Worm (Caenorhabditis elegans) whole organism, L4 larva: ENCODE data around the gene srlf-34.

Source experiments
- F49E8.2 ChIP-seq: sonication (generic microtip); optimal IDR thresholded peaks from 2 replicates; lab custom pipeline; 2016; ENCODE audit warnings: missing compliant biosample characterization, mild to moderate bottlenecking, missing genetic modification characterization, borderline replicate concordance
- T20F7.1 ChIP-seq: fragments of 200-800 bp; sonication (Bioruptor generic); optimal IDR thresholded peaks from 2 replicates; lab custom pipeline; 2018; ENCODE audit warnings: mild to moderate bottlenecking, missing genetic modification characterization, missing compliant biosample characterization
- Y105C5A.15 ChIP-seq: fragments of 200-800 bp; sonication (Bioruptor generic); IDR thresholded peaks from 2 replicates; pipeline ENCODE4 v1.3.6; 2022; ENCODE audit warnings: missing genetic modification characterization, missing compliant biosample characterization
- Y48G9A.11 ChIP-seq: fragments of 200-800 bp; sonication (Bioruptor generic); IDR thresholded peaks from 2 replicates; pipeline ENCODE4 v1.3.6; 2022; ENCODE audit warnings: missing genetic modification reagents, missing genetic modification characterization, missing compliant biosample characterization
- Y5F2A.4 ChIP-seq: fragments of 200-800 bp; sonication (Bioruptor generic); optimal IDR thresholded peaks from 2 replicates; lab custom pipeline; 2018; ENCODE audit warnings: mild to moderate bottlenecking, missing genetic modification characterization, missing compliant biosample characterization
- ZK337.2 ChIP-seq: fragments of 200-800 bp; sonication (Bioruptor generic); IDR thresholded peaks from 2 replicates; pipeline ENCODE4 v1.3.6; 2022; ENCODE audit warnings: missing genetic modification reagents, missing genetic modification characterization, missing compliant biosample characterization
- aha-1 ChIP-seq: fragments of 150-350 bp; peaks from one replicate; lab custom pipeline; 2014; ENCODE audit warnings: missing biosample characterization, missing genetic modification characterization
- aly-2 ChIP-seq: sonication (generic microtip); optimal IDR thresholded peaks from 2 replicates; lab custom pipeline; 2018; ENCODE audit warnings: missing biosample characterization, missing genetic modification characterization
- ama-1 ChIP-seq: fragments of 150-350 bp; optimal IDR thresholded peaks from 2 replicates; lab custom pipeline; 2014; ENCODE audit warnings: inconsistent platforms, mixed read lengths
- ceh-32 ChIP-seq: sonication (generic microtip); optimal IDR thresholded peaks from 2 replicates; lab custom pipeline; 2016; ENCODE audit warnings: mild to moderate bottlenecking, missing genetic modification characterization, missing compliant biosample characterization; ENCODE audit not compliant: poor library complexity
- ceh-44 ChIP-seq: fragments of 200-800 bp; sonication (Bioruptor generic); IDR thresholded peaks from 2 replicates; pipeline ENCODE4 v1.3.6; 2022; ENCODE audit warnings: missing genetic modification reagents, missing genetic modification characterization, missing compliant biosample characterization
- ceh-82 ChIP-seq: sonication (generic microtip); optimal IDR thresholded peaks from 2 replicates; lab custom pipeline; 2017; ENCODE audit warnings: missing biosample characterization, missing genetic modification characterization
- ctbp-1 ChIP-seq: fragments of 200-800 bp; sonication (Bioruptor generic); IDR thresholded peaks from 2 replicates; pipeline ENCODE4 v1.3.6; 2022; ENCODE audit warnings: missing genetic modification reagents, missing genetic modification characterization, missing compliant biosample characterization
- daf-12 ChIP-seq: fragments of 150-350 bp; optimal IDR thresholded peaks from 2 replicates; lab custom pipeline; 2014; ENCODE audit warnings: missing biosample characterization, missing genetic modification reagents, missing genetic modification characterization
- fkh-10 ChIP-seq: fragments of 150-350 bp; optimal IDR thresholded peaks from 2 replicates; lab custom pipeline; 2014; ENCODE audit warnings: missing biosample characterization, missing genetic modification reagents, missing genetic modification characterization
- fos-1 ChIP-seq: fragments of 150-350 bp; optimal IDR thresholded peaks from 2 replicates; lab custom pipeline; 2014; ENCODE audit warnings: missing biosample characterization, missing genetic modification characterization
- gei-8 ChIP-seq: fragments of 200-800 bp; sonication (Bioruptor generic); optimal IDR thresholded peaks from 2 replicates; lab custom pipeline; 2018; ENCODE audit warnings: mild to moderate bottlenecking, missing genetic modification characterization, missing compliant biosample characterization
- hmg-1.1 ChIP-seq: fragments of 200-800 bp; sonication (Bioruptor generic); IDR thresholded peaks from 2 replicates; pipeline ENCODE4 v1.3.6; 2022; ENCODE audit warnings: missing genetic modification reagents, missing genetic modification characterization, missing compliant biosample characterization
- lin-1 ChIP-seq: fragments of 200-800 bp; sonication (Bioruptor generic); IDR thresholded peaks from 2 replicates; pipeline ENCODE4 v1.3.6; 2022; ENCODE audit warnings: missing genetic modification reagents, missing genetic modification characterization, missing compliant biosample characterization
- lin-13 ChIP-seq: fragments of 150-350 bp; optimal IDR thresholded peaks from 2 replicates; lab custom pipeline; 2014; ENCODE audit warnings: missing biosample characterization, missing genetic modification reagents, missing genetic modification characterization
- lin-29 ChIP-seq: fragments of 200-800 bp; sonication (Bioruptor generic); IDR thresholded peaks from 2 replicates; pipeline ENCODE4 v1.3.6; 2022; ENCODE audit warnings: missing genetic modification reagents, missing genetic modification characterization, missing compliant biosample characterization
- lin-38 ChIP-seq: fragments of 200-800 bp; sonication (Bioruptor generic); IDR thresholded peaks from 2 replicates; pipeline ENCODE4 v1.3.6; 2022; ENCODE audit warnings: missing genetic modification reagents, missing genetic modification characterization, missing compliant biosample characterization
- madf-5 ChIP-seq, 2 experiments: fragments of 200-800 bp; sonication (Bioruptor generic); IDR thresholded peaks; 2 replicates each; pipeline ENCODE4 v1.3.6; 2022; ENCODE audit warnings: missing compliant biosample characterization in 2 of 2, missing genetic modification characterization in 2 of 2
- madf-9 ChIP-seq: fragments of 200-800 bp; sonication (Bioruptor generic); conservative IDR thresholded peaks from 2 replicates; pipeline ENCODE4 v1.3.6; 2022; ENCODE audit warnings: missing genetic modification reagents, missing genetic modification characterization, missing compliant biosample characterization
- mdt-29 ChIP-seq: fragments of 200-800 bp; sonication (Bioruptor generic); IDR thresholded peaks from 2 replicates; pipeline ENCODE4 v1.3.6; 2022; ENCODE audit warnings: missing genetic modification reagents, missing genetic modification characterization, missing compliant biosample characterization
- mes-2 ChIP-seq: sonication (generic microtip); optimal IDR thresholded peaks from 2 replicates; lab custom pipeline; 2016; ENCODE audit warnings: missing genotype, mild to moderate bottlenecking, missing genetic modification characterization, missing compliant biosample characterization; ENCODE audit not compliant: poor library complexity, severe bottlenecking
- mxl-2 ChIP-seq: fragments of 200-800 bp; sonication (Bioruptor generic); conservative IDR thresholded peaks from 2 replicates; pipeline ENCODE4 v1.3.6; 2022; ENCODE audit warnings: missing genetic modification reagents, missing genetic modification characterization, missing compliant biosample characterization
- mxl-3 ChIP-seq: fragments of 200-800 bp; sonication (Bioruptor generic); optimal IDR thresholded peaks from 2 replicates; lab custom pipeline; 2018; ENCODE audit warnings: mild to moderate bottlenecking, missing genetic modification characterization, missing compliant biosample characterization
- nhr-102 ChIP-seq: sonication (generic microtip); optimal IDR thresholded peaks from 2 replicates; lab custom pipeline; 2016; ENCODE audit warnings: mild to moderate bottlenecking, missing genetic modification characterization, moderate library complexity, missing compliant biosample characterization
- nhr-25 ChIP-seq: sonication (generic microtip); optimal IDR thresholded peaks from 2 replicates; lab custom pipeline; 2017; ENCODE audit warnings: missing genetic modification characterization, mild to moderate bottlenecking, missing compliant biosample characterization, antibody characterized with exemption, moderate library complexity, borderline replicate concordance; ENCODE audit not compliant: insufficient read depth
- nhr-41 ChIP-seq: fragments of 200-800 bp; sonication (Bioruptor generic); IDR thresholded peaks from 2 replicates; pipeline ENCODE4 v1.3.6; 2022; ENCODE audit warnings: missing genetic modification reagents, missing genetic modification characterization, missing compliant biosample characterization
- nhr-76 ChIP-seq: fragments of 150-350 bp; optimal IDR thresholded peaks from 2 replicates; lab custom pipeline; 2014; ENCODE audit warnings: missing biosample characterization, missing genetic modification characterization
- pha-4 ChIP-seq, 2 experiments: fragments of 150-350 bp in 1 of 2; fragments of 200-800 bp in 1 of 2; sonication (Bioruptor generic) in 1 of 2; IDR thresholded peaks in 1 of 2; optimal IDR thresholded peaks in 1 of 2; 2 replicates each; pipeline versions ENCODE4 v1.3.6 to Lab custom; 2014 to 2022; ENCODE audit warnings: missing genetic modification characterization in 2 of 2, missing genetic modification reagents in 2 of 2, missing biosample characterization in 1 of 2, missing compliant biosample characterization in 1 of 2
- pqm-1 ChIP-seq: sonication (generic microtip); optimal IDR thresholded peaks from 2 replicates; lab custom pipeline; 2017; ENCODE audit warnings: missing biosample characterization, missing genetic modification characterization
- snpc-1.2 ChIP-seq: fragments of 200-800 bp; sonication (Bioruptor generic); IDR thresholded peaks from 2 replicates; pipeline ENCODE4 v1.3.6; 2022; ENCODE audit warnings: missing genetic modification reagents, missing genetic modification characterization, missing compliant biosample characterization
- snpc-4 ChIP-seq: fragments of 150-350 bp; optimal IDR thresholded peaks from 2 replicates; lab custom pipeline; 2014; ENCODE audit warnings: missing biosample characterization, missing genetic modification characterization
- tag-97 ChIP-seq: fragments of 200-800 bp; sonication (Bioruptor generic); IDR thresholded peaks from 2 replicates; pipeline ENCODE4 v1.3.6; 2022; ENCODE audit warnings: missing genetic modification characterization, missing compliant biosample characterization
- tra-1 ChIP-seq: fragments of 200-800 bp; sonication (Bioruptor generic); IDR thresholded peaks from 2 replicates; pipeline ENCODE4 v1.3.6; 2022; ENCODE audit warnings: missing genetic modification reagents, missing genetic modification characterization, missing compliant biosample characterization
- zag-1 ChIP-seq: fragments of 150-350 bp; optimal IDR thresholded peaks from 2 replicates; lab custom pipeline; 2014; ENCODE audit warnings: missing biosample characterization, missing genetic modification characterization
- zfp-3 ChIP-seq: fragments of 200-800 bp; sonication (Bioruptor generic); conservative IDR thresholded peaks from 2 replicates; pipeline ENCODE4 v1.3.6; 2022; ENCODE audit warnings: missing genetic modification reagents, missing genetic modification characterization, missing compliant biosample characterization
- zip-11 ChIP-seq: fragments of 200-800 bp; sonication (Bioruptor generic); IDR thresholded peaks from 2 replicates; pipeline ENCODE4 v1.3.6; 2022; ENCODE audit warnings: missing genetic modification characterization, missing compliant biosample characterization
- ztf-11 ChIP-seq: fragments of 150-350 bp; optimal IDR thresholded peaks from 2 replicates; lab custom pipeline; 2014; ENCODE audit warnings: missing biosample characterization, missing genetic modification characterization

srlf-34 gene

DNA sequence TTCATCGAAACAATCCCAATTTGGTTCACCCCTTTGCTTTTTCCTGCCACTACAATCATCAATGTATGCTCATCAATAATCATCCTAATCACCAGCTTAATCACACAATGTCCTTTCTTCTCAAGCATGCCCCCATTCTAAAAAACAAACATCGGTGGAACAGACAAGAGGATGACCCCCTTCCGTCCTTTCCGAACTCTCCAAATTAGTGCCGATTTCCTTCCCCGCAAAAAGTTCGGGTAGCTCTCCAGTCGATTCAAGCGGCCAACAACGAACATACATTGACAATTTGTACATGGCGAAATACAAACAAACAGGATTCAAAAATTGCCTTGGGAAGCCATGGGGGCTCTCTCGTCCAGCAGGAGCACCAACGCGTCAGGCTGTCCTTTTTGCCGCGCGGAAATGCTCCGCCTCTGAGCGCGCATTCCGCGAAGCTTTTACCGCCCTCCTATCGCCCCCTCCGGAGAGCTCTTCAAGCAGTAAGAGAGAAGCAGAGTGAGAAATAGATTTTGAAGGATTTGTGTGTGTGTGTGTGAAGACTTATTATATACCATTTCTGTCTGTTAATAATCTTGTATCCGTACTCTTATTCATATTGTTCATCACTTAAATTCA is 13.6 kb downstream of the srlf-34 start, which contains the start of gene appg-1 (continued):
- no peak for TF ChIP-seq lin-38 (GFP tag; lab: Robert Waterston, UW)
- no peak for TF ChIP-seq nhr-25 (tag; lab: Kevin White, UChicago)
- no peak for TF ChIP-seq nhr-41
- TF ChIP-seq mdt-29 = no peak
- TF ChIP-seq mxl-2 = no peak
- no peak for TF ChIP-seq tag-97 (GFP tag; lab: Robert Waterston, UW)
- TF ChIP-seq, all 104 proteins: peak for 6

- TF ChIP-seq madf-9 (GFP tag; lab: Robert Waterston, UW) = no peak
- peak; percentile 92 for TF ChIP-seq aha-1 (tag; lab: Kevin White, UChicago)
- TF ChIP-seq ceh-44 (GFP tag; lab: Robert Waterston, UW) = no peak
- TF ChIP-seq tra-1 (GFP tag; lab: Robert Waterston, UW) = no peak
Observed at ce11 chrII:10329754-10330153, 17.7 kb downstream of the srlf-34 start.

DNA sequence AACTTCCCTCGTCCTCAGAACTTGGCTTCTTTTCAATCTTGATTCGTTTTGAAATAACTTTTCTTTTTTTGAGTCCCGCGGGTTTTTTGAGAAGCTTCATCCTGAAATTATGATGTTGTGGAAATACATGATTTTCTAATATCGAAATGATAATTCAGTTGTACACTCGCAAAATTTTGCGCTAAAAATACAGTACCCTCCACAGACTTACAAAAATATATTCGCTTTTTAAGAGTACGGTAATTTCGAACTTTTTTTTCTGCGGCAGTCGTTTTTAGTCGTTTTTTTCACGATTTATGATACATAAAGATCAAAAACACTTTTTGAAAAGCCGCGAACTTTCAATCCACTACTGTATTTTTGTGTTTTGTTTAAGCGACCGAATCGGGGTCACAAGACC is 32.9 kb downstream of the srlf-34 start, which contains the start of gene pro-2:
Gene pro-2 (minus strand): TSS at position 101 of the 400 bp plus-strand sequence.
- TF ChIP-seq pha-4 (GFP tag; IDR thresholded peaks at IDR 0.05; lab: Robert Waterston, UW) (no peak), pha-4 (tag; optimal IDR thresholded peaks at IDR 0.05; lab: Kevin White, UChicago) (no peak), zag-1 (tag; lab: Kevin White, UChicago) (no peak), lin-29 (no peak), Y48G9A.11 (no peak), nhr-41 (no peak), pqm-1 (tag; lab: Kevin White, UChicago) (no peak), snpc-4 (tag; lab: Kevin White, UChicago) (no peak), ceh-32 (tag; lab: Kevin White, UChicago) (no peak), nhr-102 (tag; lab: Kevin White, UChicago) (no peak), fkh-10 (no peak), hmg-1.1 (GFP tag; lab: Robert Waterston, UW) (no peak), ceh-82 (tag; lab: Kevin White, UChicago) (no peak), aly-2 (tag; lab: Kevin White, UChicago) (no peak), lin-1 (GFP tag; lab: Robert Waterston, UW) (no peak)

DNA sequence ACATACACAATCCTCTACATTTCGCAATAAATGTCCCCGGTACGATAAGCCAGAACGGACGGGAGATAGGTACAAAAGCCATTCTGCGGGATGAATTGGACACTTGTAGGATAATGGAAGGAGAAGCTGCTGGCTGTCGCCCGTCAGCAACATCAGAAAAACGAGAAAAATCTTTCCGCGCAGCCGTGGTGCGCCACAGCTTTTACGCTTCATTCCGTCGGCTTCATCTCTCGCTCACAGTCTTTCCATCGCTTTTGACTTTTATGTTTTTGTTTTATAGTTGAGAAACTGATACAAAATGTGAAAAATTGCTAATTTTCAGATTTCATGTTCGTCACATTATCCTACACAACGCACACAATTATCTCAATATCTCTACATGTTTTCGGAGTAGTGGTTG is 34.0 kb downstream of the srlf-34 start, which contains the start of gene C07E3.10:
Gene C07E3.10 (plus strand): TSS at position 301 of the 400 bp plus-strand sequence.
- TF ChIP-seq fos-1 (no peak), tag-97 (GFP tag; lab: Robert Waterston, UW) (no peak), mes-2 (tag; lab: Kevin White, UChicago) (no peak), F49E8.2 (no peak), Y5F2A.4 (GFP tag; lab: Kevin White, UChicago) (no peak)
- TF ChIP-seq, all 104 proteins: peak for 0

ce11 chrII:10349915-10350314 is 37.8 kb downstream of the srlf-34 start, which contains the start of gene stip-1:
stip-1 (minus strand) TSS chrII:10350012.
- TF ChIP-seq ama-1 (lab: Kevin White, UChicago) (no peak), mxl-3 (GFP tag; lab: Kevin White, UChicago) (peak; percentile 25), zip-11 (GFP tag; lab: Robert Waterston, UW) (no peak)

DNA sequence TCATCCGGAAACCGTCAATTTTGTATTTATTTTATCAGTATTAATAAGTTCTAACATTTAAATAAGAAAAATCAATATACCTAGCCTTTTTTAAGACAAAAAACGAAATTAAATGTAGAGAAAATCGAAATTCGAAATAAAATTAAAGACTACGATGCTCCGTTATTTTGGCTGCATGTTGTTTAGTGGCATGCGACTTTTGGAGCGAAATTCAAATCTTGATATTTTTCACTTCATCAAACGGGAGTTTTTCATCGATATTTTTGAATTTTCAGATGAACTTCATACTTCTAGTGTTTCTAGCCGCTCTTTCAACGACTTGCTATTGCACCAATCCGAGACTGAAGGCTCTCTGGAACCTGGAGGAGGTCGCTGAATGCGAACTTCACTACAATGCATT is 38.4 kb downstream of the srlf-34 start, which contains the start of gene C07E3.9:
Gene C07E3.9 (plus strand): TSS at position 270 of the 400 bp plus-strand sequence.
- TF ChIP-seq daf-12 = no peak
- no peak for TF ChIP-seq nhr-25 (tag; lab: Kevin White, UChicago)
- TF ChIP-seq zfp-3 = no peak
- peak; percentile 94 for TF ChIP-seq T20F7.1
- TF ChIP-seq Y105C5A.15 = no peak
- no peak for TF ChIP-seq snpc-1.2
- no peak for TF ChIP-seq ZK337.2
- TF ChIP-seq madf-5 (GFP tag; IDR thresholded peaks at IDR 0.05; lab: Robert Waterston, UW) = no peak
- TF ChIP-seq ztf-11 (tag; lab: Kevin White, UChicago) = no peak
- TF ChIP-seq lin-13 (GFP tag; lab: Kevin White, UChicago) = no peak
- TF ChIP-seq ctbp-1 (GFP tag; lab: Robert Waterston, UW) = no peak
- TF ChIP-seq gei-8 (GFP tag; lab: Kevin White, UChicago) = no peak
- TF ChIP-seq nhr-76 = no peak
